Worm (Caenorhabditis elegans) whole organism, midembryonic: ENCODE measurements around the gene taap-1.

Source experiments
- cog-1 ChIP-seq: sonication (generic microtip); optimal IDR thresholded peaks from 2 replicates; lab custom pipeline; 2016; ENCODE audit warnings: missing genetic modification characterization, missing compliant biosample characterization
- med-1 ChIP-seq: sonication (generic microtip); optimal IDR thresholded peaks from 2 replicates; lab custom pipeline; 2017; ENCODE audit warnings: missing genetic modification characterization, mild to moderate bottlenecking, missing compliant biosample characterization, antibody characterized with exemption, missing genetic modification reagents; ENCODE audit not compliant: insufficient read depth
- ref-1 ChIP-seq: fragments of 200-800 bp; sonication (Bioruptor generic); conservative IDR thresholded peaks from 2 replicates; pipeline ENCODE4 v1.3.6; 2022; ENCODE audit warnings: missing genetic modification reagents, missing genetic modification characterization, missing compliant biosample characterization
- tab-1 ChIP-seq: fragments of 200-800 bp; sonication (Bioruptor generic); IDR thresholded peaks from 2 replicates; pipeline ENCODE4 v1.3.6; 2022; ENCODE audit warnings: missing genetic modification characterization, missing compliant biosample characterization
- ztf-29 ChIP-seq: fragments of 200-800 bp; sonication (Bioruptor generic); IDR thresholded peaks from 2 replicates; pipeline ENCODE4 v1.3.6; 2022; ENCODE audit warnings: missing genetic modification reagents, missing genetic modification characterization, missing compliant biosample characterization

- TF ChIP-seq cog-1 (no peak), tab-1 (no peak), med-1 (GFP tag; lab: Kevin White, UChicago) (no peak), ref-1 (GFP tag; lab: Robert Waterston, UW) (no peak), ztf-29 (GFP tag; lab: Robert Waterston, UW) (no peak; the same call in 1 of the 2 replicates)
Observed at ce11 chrII:8442176-8442575, 41.5 kb downstream of the taap-1 start.
